Fruit fly (Drosophila melanogaster) whole organism, embryonic: ENCODE results near the gene CG5541.

Experiments used
- Antp ChIP-seq: fragments of 200-800 bp; sonication (Bioruptor generic); optimal IDR thresholded peaks from 3 replicates; lab custom pipeline; 2016; ENCODE audit warnings: missing biosample characterization, missing genetic modification characterization
- CG11695 ChIP-seq: fragments of 200-800 bp; sonication (Bioruptor generic); IDR thresholded peaks from 3 replicates; pipeline ENCODE4 v1.3.6; 2022; ENCODE audit warnings: missing biosample characterization, missing genetic modification characterization
- CG12659 ChIP-seq: fragments of 200-800 bp; sonication (Bioruptor generic); optimal IDR thresholded peaks from 3 replicates; lab custom pipeline; 2017; ENCODE audit warnings: mild to moderate bottlenecking, missing biosample characterization, missing genetic modification reagents, missing genetic modification characterization
- CG13296 ChIP-seq: fragments of 200-800 bp; sonication (Bioruptor generic); optimal IDR thresholded peaks from 3 replicates; lab custom pipeline; 2018; ENCODE audit warnings: missing biosample characterization, mild to moderate bottlenecking, missing genetic modification characterization
- CG14441 ChIP-seq: fragments of 200-800 bp; sonication (Bioruptor generic); IDR thresholded peaks from 2 replicates; pipeline ENCODE4 v1.3.6; 2022; ENCODE audit warnings: missing biosample characterization, missing genetic modification characterization
- CG14667 ChIP-seq: fragments of 200-800 bp; sonication (Bioruptor generic); IDR thresholded peaks from 2 replicates; pipeline ENCODE4 v1.3.6; 2022; ENCODE audit warnings: missing biosample characterization, missing genetic modification characterization
- CG15269 ChIP-seq: fragments of 200-800 bp; sonication (Bioruptor generic); optimal IDR thresholded peaks from 2 replicates; lab custom pipeline; 2018; ENCODE audit warnings: missing biosample characterization, mild to moderate bottlenecking, missing genetic modification characterization, moderate library complexity
- CG15601 ChIP-seq: fragments of 200-800 bp; sonication (Bioruptor generic); optimal IDR thresholded peaks from 3 replicates; lab custom pipeline; 2019; ENCODE audit warnings: missing biosample characterization, mild to moderate bottlenecking, missing genetic modification characterization, moderate library complexity
- CG1602 ChIP-seq: fragments of 200-800 bp; sonication (Bioruptor generic); optimal IDR thresholded peaks from 3 replicates; lab custom pipeline; 2016; ENCODE audit warnings: missing biosample characterization, missing genetic modification characterization
- CG16815 ChIP-seq: fragments of 200-800 bp; sonication (Bioruptor generic); optimal IDR thresholded peaks from 3 replicates; lab custom pipeline; 2017; ENCODE audit warnings: missing biosample characterization, mild to moderate bottlenecking, missing genetic modification characterization
- CG17912 ChIP-seq: fragments of 200-800 bp; sonication (Bioruptor generic); optimal IDR thresholded peaks from 2 replicates; lab custom pipeline; 2018; ENCODE audit warnings: missing biosample characterization, mild to moderate bottlenecking, missing genetic modification characterization
- CG32767 ChIP-seq: fragments of 200-800 bp; sonication (Bioruptor generic); IDR thresholded peaks from 2 replicates; pipeline ENCODE4 v1.3.6; 2022; ENCODE audit warnings: missing biosample characterization, missing genetic modification characterization
- CG34224 ChIP-seq: fragments of 200-800 bp; sonication (Bioruptor generic); IDR thresholded peaks from 3 replicates; pipeline ENCODE4 v1.3.6; 2022; ENCODE audit warnings: missing biosample characterization, missing genetic modification characterization; ENCODE audit not compliant: partially characterized antibody
- CG4424 ChIP-seq: fragments of 200-800 bp; sonication (Bioruptor generic); optimal IDR thresholded peaks from 3 replicates; lab custom pipeline; 2016; ENCODE audit warnings: missing biosample characterization, missing genetic modification characterization
- CG4820 ChIP-seq: fragments of 200-800 bp; sonication (Bioruptor generic); optimal IDR thresholded peaks from 3 replicates; lab custom pipeline; 2016; ENCODE audit warnings: missing biosample characterization, missing genetic modification characterization
- CG6175 ChIP-seq: fragments of 200-800 bp; sonication (Bioruptor generic); IDR thresholded peaks from 3 replicates; pipeline ENCODE4 v1.3.6; 2022; ENCODE audit warnings: missing biosample characterization, missing genetic modification characterization
- CG7372 ChIP-seq: fragments of 200-800 bp; sonication (Bioruptor generic); IDR thresholded peaks from 2 replicates; pipeline ENCODE4 v1.3.6; 2022; ENCODE audit warnings: missing biosample characterization, missing genetic modification characterization
- CG8281 ChIP-seq: fragments of 200-800 bp; sonication (Bioruptor generic); optimal IDR thresholded peaks from 2 replicates; lab custom pipeline; 2018; ENCODE audit warnings: missing biosample characterization, mild to moderate bottlenecking, missing genetic modification characterization, moderate library complexity
- CG8388 ChIP-seq: fragments of 200-800 bp; sonication (Bioruptor generic); optimal IDR thresholded peaks from 2 replicates; lab custom pipeline; 2019; ENCODE audit warnings: missing biosample characterization, mild to moderate bottlenecking, missing genetic modification characterization, moderate library complexity
- E2f1 ChIP-seq: fragments of 200-800 bp; sonication (Bioruptor generic); IDR thresholded peaks from 2 replicates; pipeline ENCODE4 v1.3.6; 2022; ENCODE audit warnings: missing biosample characterization, missing genetic modification characterization
- ERR ChIP-seq: fragments of 200-800 bp; sonication (Bioruptor generic); optimal IDR thresholded peaks from 2 replicates; lab custom pipeline; 2016; ENCODE audit warnings: missing biosample characterization, missing genetic modification characterization
- Fer3 ChIP-seq: fragments of 200-800 bp; sonication (Bioruptor generic); optimal IDR thresholded peaks from 2 replicates; lab custom pipeline; 2018; ENCODE audit warnings: missing biosample characterization, mild to moderate bottlenecking, missing genetic modification characterization, moderate library complexity
- H15 ChIP-seq: fragments of 200-800 bp; sonication (Bioruptor generic); IDR thresholded peaks from 3 replicates; pipeline ENCODE4 v1.3.6; 2022; ENCODE audit warnings: missing biosample characterization, missing genetic modification characterization
- Hsf ChIP-seq: fragments of 200-800 bp; sonication (Bioruptor generic); optimal IDR thresholded peaks from 3 replicates; lab custom pipeline; 2016; ENCODE audit warnings: missing biosample characterization, missing genetic modification characterization
- NC2α ChIP-seq: fragments of 200-800 bp; sonication (Bioruptor generic); optimal IDR thresholded peaks from 2 replicates; lab custom pipeline; 2016; ENCODE audit warnings: missing biosample characterization, missing genetic modification characterization
- NC2β ChIP-seq: fragments of 200-800 bp; sonication (Bioruptor generic); optimal IDR thresholded peaks from 2 replicates; lab custom pipeline; 2016; ENCODE audit warnings: missing biosample characterization, missing genetic modification characterization
- NK7.1 ChIP-seq: fragments of 200-800 bp; sonication (Bioruptor generic); optimal IDR thresholded peaks from 3 replicates; lab custom pipeline; 2016; ENCODE audit warnings: missing biosample characterization, missing genetic modification characterization
- Nf-YA ChIP-seq: fragments of 200-800 bp; sonication (Bioruptor generic); IDR thresholded peaks from 2 replicates; pipeline ENCODE4 v1.3.6; 2022; ENCODE audit warnings: missing biosample characterization, missing genetic modification characterization
- Sin3A ChIP-seq: fragments of >200 bp; optimal IDR thresholded peaks from 2 replicates; lab custom pipeline; 2018
- YL-1 ChIP-seq: fragments of 200-800 bp; sonication (Bioruptor generic); optimal IDR thresholded peaks from 3 replicates; lab custom pipeline; 2017; ENCODE audit warnings: missing biosample characterization, mild to moderate bottlenecking, missing genetic modification characterization
- amos ChIP-seq: fragments of 200-800 bp; sonication (Bioruptor generic); IDR thresholded peaks from 2 replicates; pipeline ENCODE4 v1.3.6; 2022; ENCODE audit warnings: missing biosample characterization, missing genetic modification characterization; ENCODE audit not compliant: partially characterized antibody
- chn ChIP-seq: fragments of 200-800 bp; sonication (Bioruptor generic); optimal IDR thresholded peaks from 2 replicates; lab custom pipeline; 2016; ENCODE audit warnings: missing biosample characterization, missing genetic modification characterization
- crc ChIP-seq: fragments of 200-800 bp; sonication (Bioruptor generic); optimal IDR thresholded peaks from 2 replicates; lab custom pipeline; 2016; ENCODE audit warnings: missing biosample characterization, missing genetic modification characterization
- cwo ChIP-seq: fragments of 200-800 bp; sonication (Bioruptor generic); optimal IDR thresholded peaks from 3 replicates; lab custom pipeline; 2017; ENCODE audit warnings: missing biosample characterization, missing genetic modification characterization, mild to moderate bottlenecking, moderate library complexity, missing genetic modification reagents
- dati ChIP-seq: fragments of 200-800 bp; sonication (Bioruptor generic); IDR thresholded peaks from 2 replicates; pipeline ENCODE4 v1.3.6; 2022; ENCODE audit warnings: missing biosample characterization, missing genetic modification characterization
- dimm ChIP-seq: fragments of 200-800 bp; sonication (Bioruptor generic); IDR thresholded peaks from 2 replicates; pipeline ENCODE4 v1.3.6; 2022; ENCODE audit warnings: missing biosample characterization, missing genetic modification characterization
- gce ChIP-seq: fragments of 200-800 bp; sonication (Bioruptor generic); IDR thresholded peaks from 3 replicates; pipeline ENCODE4 v1.3.6; 2022; ENCODE audit warnings: missing biosample characterization, missing genetic modification characterization
- hb ChIP-seq: fragments of 200-800 bp; sonication (Bioruptor generic); IDR thresholded peaks from 3 replicates; pipeline ENCODE4 v1.3.6; 2022; ENCODE audit warnings: missing biosample characterization, missing genetic modification characterization; ENCODE audit not compliant: partially characterized antibody
- ind ChIP-seq: fragments of 200-800 bp; sonication (Bioruptor generic); optimal IDR thresholded peaks from 3 replicates; lab custom pipeline; 2016; ENCODE audit warnings: missing biosample characterization, missing genetic modification characterization
- inv ChIP-seq: fragments of 200-800 bp; sonication (Bioruptor generic); IDR thresholded peaks from 2 replicates; pipeline ENCODE4 v1.3.6; 2022; ENCODE audit warnings: missing biosample characterization, missing genetic modification characterization; ENCODE audit not compliant: partially characterized antibody
- jumu ChIP-seq: fragments of 200-800 bp; sonication (Bioruptor generic); optimal IDR thresholded peaks from 3 replicates; lab custom pipeline; 2016; ENCODE audit warnings: missing biosample characterization, missing genetic modification characterization
- kah ChIP-seq: fragments of 200-800 bp; sonication (Bioruptor generic); optimal IDR thresholded peaks from 2 replicates; lab custom pipeline; 2018; ENCODE audit warnings: missing biosample characterization, mild to moderate bottlenecking, missing genetic modification characterization
- kni ChIP-seq: fragments of 200-800 bp; sonication (Bioruptor generic); optimal IDR thresholded peaks from 3 replicates; lab custom pipeline; 2017; ENCODE audit warnings: mild to moderate bottlenecking, missing biosample characterization, missing genetic modification reagents, missing genetic modification characterization
- lab ChIP-seq: fragments of 200-800 bp; sonication (Bioruptor generic); optimal IDR thresholded peaks from 3 replicates; lab custom pipeline; 2017; ENCODE audit warnings: missing biosample characterization, missing genetic modification characterization, mild to moderate bottlenecking, moderate library complexity, missing genetic modification reagents
- nmo ChIP-seq: fragments of 200-800 bp; sonication (Bioruptor generic); optimal IDR thresholded peaks from 2 replicates; lab custom pipeline; 2018; ENCODE audit warnings: missing biosample characterization, mild to moderate bottlenecking, missing genetic modification characterization, moderate library complexity
- phol ChIP-seq: fragments of 200-800 bp; sonication (Bioruptor generic); optimal IDR thresholded peaks from 3 replicates; lab custom pipeline; 2018; ENCODE audit warnings: missing biosample characterization, mild to moderate bottlenecking, missing genetic modification characterization, moderate library complexity
- psq ChIP-seq: fragments of 200-800 bp; sonication (Bioruptor generic); optimal IDR thresholded peaks from 2 replicates; lab custom pipeline; 2017; ENCODE audit warnings: missing biosample characterization, missing genetic modification characterization
- repo ChIP-seq: fragments of 200-800 bp; sonication (Bioruptor generic); optimal IDR thresholded peaks from 2 replicates; lab custom pipeline; 2016; ENCODE audit warnings: missing biosample characterization, missing genetic modification characterization
- ssp ChIP-seq: fragments of 200-800 bp; sonication (Bioruptor generic); IDR thresholded peaks from 2 replicates; pipeline ENCODE4 v1.3.6; 2022; ENCODE audit warnings: missing biosample characterization, missing genetic modification characterization
- tup ChIP-seq: fragments of 200-800 bp; sonication (Bioruptor generic); optimal IDR thresholded peaks from 2 replicates; lab custom pipeline; 2016; ENCODE audit warnings: missing biosample characterization, mild to moderate bottlenecking, missing genetic modification characterization, moderate library complexity
- wek ChIP-seq: fragments of 200-800 bp; sonication (Bioruptor generic); optimal IDR thresholded peaks from 3 replicates; lab custom pipeline; 2018; ENCODE audit warnings: missing biosample characterization, mild to moderate bottlenecking, missing genetic modification characterization, moderate library complexity

Gene CG5541

dm6 chrX:15022219-15022618 lies 21.7 kb upstream of the CG5541 start (continued):
- TF ChIP-seq nmo (GFP tag; lab: Kevin White, UChicago) = peak; percentile 87
- peak; percentile 44 for TF ChIP-seq kni
- no peak for TF ChIP-seq amos (GFP tag; lab: Robert Waterston, UW)
- peak; percentile 82 for TF ChIP-seq CG11695
- peak; percentile 88 for TF ChIP-seq repo (GFP tag; lab: Kevin White, UChicago)
- TF ChIP-seq lab = peak; percentile 90
- peak; percentile 69 for TF ChIP-seq tup (GFP tag; lab: Kevin White, UChicago)
- TF ChIP-seq cwo (GFP tag; lab: Kevin White, UChicago) = peak; percentile 80
- TF ChIP-seq E2f1 (GFP tag; lab: Robert Waterston, UW) = peak; percentile 70
- TF ChIP-seq CG8281 = peak; percentile 75
- TF ChIP-seq CG14667 (GFP tag; lab: Robert Waterston, UW) = peak; percentile 46
- peak; percentile 64; the same call in 2 of the 3 replicates for TF ChIP-seq H15 (GFP tag; lab: Robert Waterston, UW)
- peak; percentile 79 for TF ChIP-seq CG1602
- peak; percentile 87 for TF ChIP-seq jumu (GFP tag; lab: Kevin White, UChicago)
- peak; percentile 20 for TF ChIP-seq YL-1
- TF ChIP-seq ind (GFP tag; lab: Kevin White, UChicago) = peak; percentile 83
- peak; percentile 82 for TF ChIP-seq CG8388
- TF ChIP-seq CG4424 (GFP tag; lab: Kevin White, UChicago) = peak; percentile 85
- TF ChIP-seq CG15269 (tag; lab: Kevin White, UChicago) = peak; percentile 91
- peak; percentile 69 for TF ChIP-seq wek
- peak; percentile 60 for TF ChIP-seq ssp (GFP tag; lab: Robert Waterston, UW)
- peak; percentile 82 for TF ChIP-seq NC2β (GFP tag; lab: Kevin White, UChicago)
- TF ChIP-seq CG7372 (GFP tag; lab: Robert Waterston, UW) = peak; percentile 71
- TF ChIP-seq CG32767 (GFP tag; lab: Robert Waterston, UW) = peak; percentile 85
- TF ChIP-seq inv = no peak
- peak; percentile 82 for TF ChIP-seq NK7.1 (GFP tag; lab: Kevin White, UChicago)
- peak; percentile 62; the same call in 2 of the 3 replicates for TF ChIP-seq CG6175 (GFP tag; lab: Robert Waterston, UW)
- TF ChIP-seq dati = peak; percentile 48; the same call in 1 of the 2 replicates
- peak; percentile 87 for TF ChIP-seq chn (GFP tag; lab: Kevin White, UChicago)
- TF ChIP-seq Hsf = peak; percentile 88
- TF ChIP-seq crc = peak; percentile 78
- TF ChIP-seq CG17912 (GFP tag; lab: Kevin White, UChicago) = peak; percentile 63
- TF ChIP-seq hb = no peak
- TF ChIP-seq Nf-YA (GFP tag; lab: Robert Waterston, UW) = peak; percentile 80
- TF ChIP-seq CG15601 (tag; lab: Kevin White, UChicago) = peak; percentile 81
- TF ChIP-seq NC2α (GFP tag; lab: Kevin White, UChicago) = peak; percentile 79
- no peak for TF ChIP-seq Sin3A (lab: Kevin White, UChicago)
- peak; percentile 87 for TF ChIP-seq Fer3
- peak; percentile 81 for TF ChIP-seq CG4820 (GFP tag; lab: Kevin White, UChicago)
- peak; percentile 15 for TF ChIP-seq psq (GFP tag; lab: Kevin White, UChicago)
- TF ChIP-seq phol (tag; lab: Kevin White, UChicago) = peak; percentile 84
- TF ChIP-seq Antp (GFP tag; lab: Kevin White, UChicago) = peak; percentile 94
- TF ChIP-seq CG14441 = peak; percentile 76
- TF ChIP-seq dimm (GFP tag; lab: Robert Waterston, UW) = no peak
- TF ChIP-seq kah (GFP tag; lab: Kevin White, UChicago) = peak; percentile 71
- peak; percentile 86 for TF ChIP-seq CG12659 (GFP tag; lab: Kevin White, UChicago)
- TF ChIP-seq CG16815 (GFP tag; lab: Kevin White, UChicago) = peak; percentile 71
- no peak for TF ChIP-seq CG34224 (GFP tag; lab: Robert Waterston, UW)
- peak; percentile 79 for TF ChIP-seq CG13296
- peak; percentile 63; the same call in 1 of the 3 replicates for TF ChIP-seq gce (GFP tag; lab: Robert Waterston, UW)
- TF ChIP-seq ERR (GFP tag; lab: Kevin White, UChicago) = peak; percentile 57
